Worm (Caenorhabditis elegans): ENCODE measurements around the gene Y50D4A.6.

ce11 chrV:1223559-1223958 is 24.5 kb upstream of the Y50D4A.6 start:
- TF ChIP-seq xnd-1 (tag; optimal IDR thresholded peaks at IDR 0.05) (no peak), ccch-3 (GFP tag; optimal IDR thresholded peaks at IDR 0.05) (no peak), him-1 (tag; optimal IDR thresholded peaks at IDR 0.05) (no peak), Y67H2A.10 (GFP tag; conservative IDR thresholded peaks at IDR 0.05) (no peak)

Measured in whole organism, young adult.